Worm (Caenorhabditis elegans): ENCODE data around the gene psme-3.

- no peak for TF ChIP-seq nhr-76 (tag; optimal IDR thresholded peaks at IDR 0.05)
- no peak for TF ChIP-seq unc-62 (GFP tag; optimal IDR thresholded peaks at IDR 0.05)
- TF ChIP-seq pha-4 (tag; optimal IDR thresholded peaks at IDR 0.05) = no peak
- TF ChIP-seq elt-3 (tag; optimal IDR thresholded peaks at IDR 0.05) = no peak
- no peak for TF ChIP-seq unc-39 (tag; optimal IDR thresholded peaks at IDR 0.05)
Observed at ce11 chrIII:11573921-11574320, 6.0 kb downstream of the psme-3 start, which contains the start of gene Y66D12A.8.

Data from whole organism, mixed stage, embryonic.